Fruit fly (Drosophila melanogaster) whole organism, pupa: ENCODE measurements around the gene Rbp1.

Source experiments
- CG10348 ChIP-seq: fragments of 200-800 bp; sonication (Bioruptor generic); IDR thresholded peaks from 2 replicates; pipeline ENCODE4 v1.3.6; 2022; ENCODE audit warnings: missing biosample characterization, missing genetic modification characterization
- CG12605 ChIP-seq: fragments of 200-800 bp; sonication (Bioruptor generic); IDR thresholded peaks from 2 replicates; pipeline ENCODE4 v1.3.6; 2022; ENCODE audit warnings: missing biosample characterization, missing genetic modification characterization
- CG13204 ChIP-seq: fragments of 200-800 bp; sonication (Bioruptor generic); optimal IDR thresholded peaks from 2 replicates; lab custom pipeline; 2018; ENCODE audit warnings: missing biosample characterization, mild to moderate bottlenecking, missing genetic modification characterization, moderate library complexity
- CG14655 ChIP-seq: fragments of 200-800 bp; sonication (Bioruptor generic); optimal IDR thresholded peaks from 3 replicates; lab custom pipeline; 2017; ENCODE audit warnings: mild to moderate bottlenecking, missing biosample characterization, missing genetic modification reagents, missing genetic modification characterization
- CG15710 ChIP-seq: fragments of 200-800 bp; sonication (Bioruptor generic); optimal IDR thresholded peaks from 2 replicates; lab custom pipeline; 2018; ENCODE audit warnings: missing biosample characterization, mild to moderate bottlenecking, missing genetic modification characterization, moderate library complexity
- CG17806 ChIP-seq: fragments of 200-800 bp; sonication (Bioruptor generic); optimal IDR thresholded peaks from 2 replicates; lab custom pipeline; 2018; ENCODE audit warnings: missing biosample characterization, mild to moderate bottlenecking, missing genetic modification characterization, moderate library complexity
- CG32121 ChIP-seq: fragments of 200-800 bp; sonication (Bioruptor generic); IDR thresholded peaks from 2 replicates; pipeline ENCODE4 v1.3.6; 2022; ENCODE audit warnings: missing biosample characterization, missing genetic modification characterization
- CG34367 ChIP-seq: fragments of 200-800 bp; sonication (Bioruptor generic); optimal IDR thresholded peaks from 2 replicates; lab custom pipeline; 2018; ENCODE audit warnings: missing biosample characterization, mild to moderate bottlenecking, missing genetic modification characterization
- CG4496 ChIP-seq: fragments of 200-800 bp; sonication (Bioruptor generic); IDR thresholded peaks from 3 replicates; pipeline ENCODE4 v1.3.6; 2022; ENCODE audit warnings: missing biosample characterization, missing genetic modification characterization
- CG8159 ChIP-seq: fragments of 200-800 bp; sonication (Bioruptor generic); optimal IDR thresholded peaks from 3 replicates; lab custom pipeline; 2018; ENCODE audit warnings: missing biosample characterization, mild to moderate bottlenecking, missing genetic modification characterization, moderate library complexity
- CG8301 ChIP-seq: fragments of 200-800 bp; sonication (Bioruptor generic); optimal IDR thresholded peaks from 2 replicates; lab custom pipeline; 2018; ENCODE audit warnings: missing biosample characterization, mild to moderate bottlenecking, missing genetic modification characterization
- CG9948 ChIP-seq: fragments of 200-800 bp; sonication (Bioruptor generic); optimal IDR thresholded peaks from 2 replicates; lab custom pipeline; 2018; ENCODE audit warnings: missing biosample characterization, mild to moderate bottlenecking, missing genetic modification characterization, moderate library complexity
- D1 ChIP-seq: fragments of 200-800 bp; sonication (Bioruptor generic); optimal IDR thresholded peaks from 2 replicates; lab custom pipeline; 2018; ENCODE audit warnings: missing biosample characterization, mild to moderate bottlenecking, missing genetic modification characterization, moderate library complexity
- EcR ChIP-seq: fragments of 200-800 bp; sonication (Bioruptor generic); optimal IDR thresholded peaks from 3 replicates; lab custom pipeline; 2019; ENCODE audit warnings: missing biosample characterization, missing genetic modification characterization, mild to moderate bottlenecking, moderate library complexity, missing genetic modification reagents
- Ets98B ChIP-seq: fragments of 200-800 bp; sonication (Bioruptor generic); IDR thresholded peaks from 2 replicates; pipeline ENCODE4 v1.3.6; 2022; ENCODE audit warnings: missing biosample characterization, missing genetic modification characterization
- Pif1A ChIP-seq: fragments of 200-800 bp; sonication (Bioruptor generic); optimal IDR thresholded peaks from 3 replicates; lab custom pipeline; 2016; ENCODE audit warnings: missing biosample characterization, missing genetic modification characterization
- Pif1B ChIP-seq: fragments of 200-800 bp; sonication (Bioruptor generic); optimal IDR thresholded peaks from 3 replicates; lab custom pipeline; 2016; ENCODE audit warnings: missing biosample characterization, missing genetic modification characterization
- Snoo ChIP-seq: fragments of 200-800 bp; sonication (Bioruptor generic); optimal IDR thresholded peaks from 3 replicates; lab custom pipeline; 2017; ENCODE audit warnings: missing biosample characterization, mild to moderate bottlenecking, missing genetic modification characterization, inconsistent platforms
- fd96Ca ChIP-seq: fragments of 200-800 bp; sonication (Bioruptor generic); IDR thresholded peaks from 3 replicates; pipeline ENCODE4 v1.3.6; 2022; ENCODE audit warnings: missing biosample characterization, missing genetic modification characterization
- gl ChIP-seq: fragments of 200-800 bp; sonication (Bioruptor generic); optimal IDR thresholded peaks from 2 replicates; lab custom pipeline; 2018; ENCODE audit warnings: missing biosample characterization, mild to moderate bottlenecking, missing genetic modification characterization
- rn ChIP-seq: fragments of 200-800 bp; sonication (Bioruptor generic); IDR thresholded peaks from 2 replicates; pipeline ENCODE4 v1.3.6; 2022; ENCODE audit warnings: missing biosample characterization, missing genetic modification characterization

Rbp1 gene

DNA sequence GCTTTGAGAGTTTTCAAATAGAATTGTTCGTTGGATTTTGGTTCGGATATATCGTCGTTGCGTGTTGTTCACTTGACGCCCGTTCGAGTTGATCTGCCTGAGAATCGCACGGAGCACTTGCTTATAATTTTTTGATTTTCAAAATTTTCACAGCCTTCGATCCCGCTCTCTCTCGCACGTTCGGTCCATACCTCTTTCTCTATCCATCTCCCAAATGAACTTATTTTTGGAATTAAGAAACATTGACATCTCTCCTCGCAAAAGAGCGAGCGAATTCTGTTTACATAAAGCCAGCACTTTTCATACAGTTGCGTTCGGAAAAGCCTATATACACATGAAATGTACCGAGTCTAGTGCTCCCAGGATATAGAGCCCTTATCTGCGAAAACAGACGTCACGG lies 6.9 kb upstream of the Rbp1 start, which contains the start of the genes CG45076, CG45078 and fau:
CG45076 (minus strand) TSS at position 101 of the 400 bp plus-strand sequence.
CG45078 (minus strand) TSS at position 101 of the 400 bp plus-strand sequence.
fau (minus strand) TSS at position 101 of the 400 bp plus-strand sequence.
- TF ChIP-seq CG8159, result no peak
- no peak for TF ChIP-seq Snoo (tag; lab: Kevin White, UChicago)
- no peak for TF ChIP-seq CG17806
- TF ChIP-seq EcR (GFP tag; lab: Kevin White, UChicago), result no peak
- TF ChIP-seq Pif1B (GFP tag; lab: Kevin White, UChicago), result no peak
- TF ChIP-seq CG14655 (GFP tag; lab: Kevin White, UChicago), result no peak

DNA sequence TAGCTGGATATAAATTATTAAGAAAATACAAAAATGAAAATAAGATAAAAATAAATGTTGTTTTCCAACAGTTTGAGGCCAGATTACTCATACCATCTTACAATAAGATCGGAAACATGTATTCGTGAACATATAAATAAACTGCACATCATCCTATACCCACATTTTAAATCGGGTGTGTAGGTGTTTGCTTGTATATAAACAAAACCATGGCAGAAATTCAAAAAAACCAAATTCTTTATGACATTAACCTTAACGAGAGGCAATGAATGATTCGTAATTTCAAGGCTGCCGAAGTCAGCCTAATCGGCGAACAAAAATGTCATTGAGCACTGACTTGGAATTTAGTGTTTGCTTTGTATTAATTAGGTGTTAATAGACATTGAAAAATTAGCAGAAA lies 6.0 kb upstream of the Rbp1 start:
- no peak for TF ChIP-seq CG4496 (GFP tag; lab: Robert Waterston, UW)
- TF ChIP-seq Snoo (tag; lab: Kevin White, UChicago), result no peak
- TF ChIP-seq CG17806, result no peak
- no peak for TF ChIP-seq Pif1A
- TF ChIP-seq CG9948 (tag; lab: Kevin White, UChicago), result no peak
- no peak for TF ChIP-seq Ets98B (GFP tag; lab: Robert Waterston, UW)
- TF ChIP-seq EcR (GFP tag; lab: Kevin White, UChicago), result no peak
- no peak for TF ChIP-seq CG12605 (GFP tag; lab: Robert Waterston, UW)
- no peak for TF ChIP-seq CG8159
- TF ChIP-seq rn (GFP tag; lab: Robert Waterston, UW), result no peak
- TF ChIP-seq D1 (tag; lab: Kevin White, UChicago), result no peak
- TF ChIP-seq CG8301, result no peak
- TF ChIP-seq Pif1B (GFP tag; lab: Kevin White, UChicago), result no peak

DNA sequence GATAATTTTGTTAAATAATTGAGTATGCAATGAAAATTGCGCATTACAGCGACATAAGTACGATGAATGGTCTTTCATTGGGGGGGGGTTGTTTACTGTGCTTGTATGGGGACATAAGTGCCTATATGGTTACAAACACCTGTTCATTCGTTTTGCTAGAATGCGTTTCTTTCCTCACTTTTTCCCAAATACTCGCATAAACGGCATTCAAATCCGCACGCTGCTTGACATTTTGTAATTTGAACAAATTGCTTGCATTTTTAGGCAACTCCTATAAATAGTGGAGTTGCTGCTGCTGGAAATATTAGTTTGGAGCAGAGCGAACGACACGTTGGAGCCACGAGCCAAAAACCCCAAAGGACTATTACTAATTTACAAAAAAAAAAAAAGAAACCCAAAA lies 4.9 kb upstream of the Rbp1 start, which contains the start of gene Desi:
Desi (plus strand) TSS at position 301 of the 400 bp plus-strand sequence.
- TF ChIP-seq CG13204 (GFP tag; lab: Kevin White, UChicago), result no peak
- no peak for TF ChIP-seq D1 (tag; lab: Kevin White, UChicago)
- no peak for TF ChIP-seq CG8301
- no peak for TF ChIP-seq Snoo (tag; lab: Kevin White, UChicago)
- TF ChIP-seq CG15710 (tag; lab: Kevin White, UChicago), result no peak
- no peak for TF ChIP-seq Pif1B (GFP tag; lab: Kevin White, UChicago)
- no peak for TF ChIP-seq CG10348 (GFP tag; lab: Robert Waterston, UW)
- TF ChIP-seq CG9948 (tag; lab: Kevin White, UChicago), result no peak
- TF ChIP-seq, all 21 proteins: peak for 0

DNA sequence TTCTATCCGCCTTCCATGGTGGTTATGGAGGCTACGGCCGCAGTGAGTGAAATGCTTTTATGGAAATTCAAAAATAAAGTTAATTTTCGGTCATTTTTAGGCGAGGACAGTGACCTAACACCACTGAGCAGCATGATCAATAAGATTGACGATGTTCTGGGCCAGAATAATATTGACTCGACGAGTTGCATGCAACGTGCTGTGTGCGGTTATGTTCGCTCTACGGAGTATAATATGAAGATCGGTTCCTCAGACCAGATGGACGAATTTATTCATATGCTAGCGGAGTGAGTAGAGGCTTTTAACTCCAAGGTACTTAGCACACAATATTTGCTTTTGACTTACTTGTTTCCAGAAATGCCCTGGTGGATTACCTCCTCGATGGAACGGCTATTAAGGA lies 4.0 kb upstream of the Rbp1 start:
- no peak for TF ChIP-seq CG12605 (GFP tag; lab: Robert Waterston, UW)
- no peak for TF ChIP-seq gl (tag; lab: Kevin White, UChicago)
- TF ChIP-seq D1 (tag; lab: Kevin White, UChicago), result no peak
- TF ChIP-seq CG8159, result no peak
- no peak for TF ChIP-seq EcR (GFP tag; lab: Kevin White, UChicago)
- no peak for TF ChIP-seq CG13204 (GFP tag; lab: Kevin White, UChicago)
- TF ChIP-seq CG17806, result no peak
- TF ChIP-seq CG10348 (GFP tag; lab: Robert Waterston, UW), result no peak
- no peak for TF ChIP-seq Snoo (tag; lab: Kevin White, UChicago)
- TF ChIP-seq CG14655 (GFP tag; lab: Kevin White, UChicago), result no peak
- TF ChIP-seq Ets98B (GFP tag; lab: Robert Waterston, UW), result no peak
- TF ChIP-seq CG9948 (tag; lab: Kevin White, UChicago), result no peak
- TF ChIP-seq CG34367 (tag; lab: Kevin White, UChicago), result no peak
- TF ChIP-seq CG8301, result no peak
- TF ChIP-seq CG32121, result no peak
- no peak for TF ChIP-seq CG15710 (tag; lab: Kevin White, UChicago)
- no peak for TF ChIP-seq fd96Ca
- no peak for TF ChIP-seq Pif1B (GFP tag; lab: Kevin White, UChicago)
- no peak for TF ChIP-seq rn (GFP tag; lab: Robert Waterston, UW)
- TF ChIP-seq, all 21 proteins: peak for 0

DNA sequence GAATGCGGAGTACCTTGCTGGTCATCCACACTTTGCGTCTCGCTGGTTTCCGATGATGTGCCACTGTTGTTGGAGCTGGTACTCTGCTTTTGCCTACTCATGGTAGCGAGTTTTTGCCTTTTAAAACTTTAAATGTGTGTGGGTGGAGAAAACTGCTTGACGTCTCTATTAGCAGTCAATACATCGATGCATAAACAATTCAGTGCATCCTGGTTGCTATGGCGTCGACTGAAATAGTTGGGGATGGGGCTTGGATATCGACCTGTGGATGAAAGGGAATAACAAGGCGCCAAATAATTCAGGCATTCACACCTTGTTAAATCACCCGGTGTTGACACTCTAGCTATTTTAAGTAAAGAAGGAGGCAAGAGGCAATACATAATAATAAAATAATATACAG lies 2.0 kb upstream of the Rbp1 start, which contains the start of gene CG42633:
CG42633 (minus strand) TSS at position 101 of the 400 bp plus-strand sequence.
- TF ChIP-seq rn (GFP tag; lab: Robert Waterston, UW) (no peak), Pif1B (GFP tag; lab: Kevin White, UChicago) (no peak), CG14655 (GFP tag; lab: Kevin White, UChicago) (no peak), CG10348 (GFP tag; lab: Robert Waterston, UW) (no peak)
- TF ChIP-seq, all 21 proteins: peak for 0

DNA sequence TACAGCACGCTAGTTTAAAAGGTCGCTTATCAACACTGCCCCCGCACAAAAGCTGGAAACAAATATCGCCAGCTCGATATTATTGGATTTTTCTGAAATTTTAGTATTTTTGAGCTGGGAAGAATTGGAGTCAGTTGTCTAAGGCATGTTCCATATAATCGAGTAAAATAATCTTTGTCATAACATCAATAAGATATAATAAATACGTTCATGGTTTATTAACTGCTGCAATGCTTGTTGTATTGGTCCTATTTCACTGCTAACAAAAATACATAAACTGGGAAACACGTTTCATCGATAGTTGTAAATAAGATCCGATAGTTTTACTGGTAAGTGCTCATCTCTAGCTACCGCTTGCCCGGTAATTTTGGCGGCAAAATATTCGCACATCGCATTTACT lies 4.0 kb downstream of the Rbp1 start, which contains the start of the genes Art1 and Mcm5:
Art1 (minus strand) TSS at position 41 of the 400 bp plus-strand sequence.
Mcm5 (plus strand) TSS at position 339 of the 400 bp plus-strand sequence.
- TF ChIP-seq CG32121 (no peak), CG13204 (GFP tag; lab: Kevin White, UChicago) (no peak), Snoo (tag; lab: Kevin White, UChicago) (no peak), Pif1A (no peak), fd96Ca (no peak), CG8159 (no peak)

DNA sequence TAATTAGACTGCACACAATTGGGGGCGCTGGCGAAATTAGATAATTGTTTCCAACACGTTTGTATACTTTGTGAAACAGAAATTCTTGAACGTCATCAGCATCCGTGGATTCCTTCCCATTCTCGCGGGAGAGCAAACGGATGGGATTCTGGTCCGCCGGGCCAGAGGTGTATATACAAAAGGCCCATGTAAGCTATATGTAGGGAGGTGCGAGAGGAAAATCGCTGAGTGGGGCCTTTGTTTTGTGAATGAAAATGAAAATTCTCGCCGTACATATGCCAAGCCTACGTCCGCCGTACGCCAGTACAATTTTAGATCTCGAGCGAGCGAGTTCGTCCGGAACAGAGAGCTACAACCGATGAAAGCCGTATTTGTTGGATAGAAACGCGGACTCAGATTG lies 8.4 kb downstream of the Rbp1 start, which contains the start of gene CG14687:
CG14687 (plus strand) TSS at position 301 of the 400 bp plus-strand sequence.
- TF ChIP-seq gl (tag; lab: Kevin White, UChicago), result no peak
- TF ChIP-seq CG9948 (tag; lab: Kevin White, UChicago), result no peak
- TF ChIP-seq Ets98B (GFP tag; lab: Robert Waterston, UW), result no peak
- no peak for TF ChIP-seq CG4496 (GFP tag; lab: Robert Waterston, UW)
- no peak for TF ChIP-seq Pif1A
- no peak for TF ChIP-seq CG10348 (GFP tag; lab: Robert Waterston, UW)
- no peak for TF ChIP-seq D1 (tag; lab: Kevin White, UChicago)
- no peak for TF ChIP-seq CG8301
- no peak for TF ChIP-seq Pif1B (GFP tag; lab: Kevin White, UChicago)
- TF ChIP-seq CG13204 (GFP tag; lab: Kevin White, UChicago), result no peak
- no peak for TF ChIP-seq CG8159
- TF ChIP-seq, all 21 proteins: peak for 0
